Worm (Caenorhabditis elegans): ENCODE results near the gene srh-277.

The srh-277 gene

ce11 chrV:16195379-16195778 lies 12.4 kb downstream of the srh-277 start, which contains the start of gene rabr-3:
rabr-3 (plus strand) TSS chrV:16195679.
- no peak for TF ChIP-seq tbx-2 (tag; optimal IDR thresholded peaks at IDR 0.05)
- TF ChIP-seq lsy-12 (tag; optimal IDR thresholded peaks at IDR 0.05), result no peak
- TF ChIP-seq fos-1 (tag; optimal IDR thresholded peaks at IDR 0.05), result no peak
- TF ChIP-seq lin-15B (tag; optimal IDR thresholded peaks at IDR 0.05), result no peak
- TF ChIP-seq zag-1 (tag; optimal IDR thresholded peaks at IDR 0.05), result no peak
- TF ChIP-seq aly-2 (tag; optimal IDR thresholded peaks at IDR 0.05), result no peak
- TF ChIP-seq sea-2 (GFP tag; optimal IDR thresholded peaks at IDR 0.05), result no peak
- TF ChIP-seq ZK546.5 (tag; optimal IDR thresholded peaks at IDR 0.05), result no peak
- TF ChIP-seq ama-1 (optimal IDR thresholded peaks at IDR 0.05), result no peak
- no peak for TF ChIP-seq unc-62 (GFP tag; optimal IDR thresholded peaks at IDR 0.05)
- no peak for TF ChIP-seq egl-27 (tag; optimal IDR thresholded peaks at IDR 0.05)
- TF ChIP-seq elt-2 (tag; optimal IDR thresholded peaks at IDR 0.05), result no peak
- no peak for TF ChIP-seq elt-3 (tag; optimal IDR thresholded peaks at IDR 0.05)
- no peak for TF ChIP-seq nhr-67 (tag; optimal IDR thresholded peaks at IDR 0.05)
- no peak for TF ChIP-seq unc-39 (tag; optimal IDR thresholded peaks at IDR 0.05)

ce11 chrV:16198016-16198415 lies 15.0 kb downstream of the srh-277 start, which contains the start of gene F11A5.5:
F11A5.5 (plus strand) TSS chrV:16198316.
- TF ChIP-seq elt-3 (tag; optimal IDR thresholded peaks at IDR 0.05) (no peak), elt-2 (tag; optimal IDR thresholded peaks at IDR 0.05) (no peak), fkh-10 (GFP tag; optimal IDR thresholded peaks at IDR 0.05) (no peak)

- TF ChIP-seq nhr-67 (tag; optimal IDR thresholded peaks at IDR 0.05), result no peak
- no peak for TF ChIP-seq fkh-10 (GFP tag; optimal IDR thresholded peaks at IDR 0.05)
- TF ChIP-seq hmg-11 (tag; optimal IDR thresholded peaks at IDR 0.05), result no peak
- TF ChIP-seq pha-4 (tag; optimal IDR thresholded peaks at IDR 0.05), result no peak
- no peak for TF ChIP-seq ztf-11 (tag; optimal IDR thresholded peaks at IDR 0.05)
- TF ChIP-seq nhr-11 (tag; optimal IDR thresholded peaks at IDR 0.05), result no peak
- TF ChIP-seq ceh-16 (tag; optimal IDR thresholded peaks at IDR 0.05), result no peak
- TF ChIP-seq nfya-1 (tag; optimal IDR thresholded peaks at IDR 0.05; ENCODE audit: insufficient read depth), result no peak
- TF ChIP-seq lin-15B (tag; optimal IDR thresholded peaks at IDR 0.05), result no peak
- no peak for TF ChIP-seq daf-12 (tag; optimal IDR thresholded peaks at IDR 0.05)
- no peak for TF ChIP-seq ztf-4 (tag; optimal IDR thresholded peaks at IDR 0.05)
- TF ChIP-seq nhr-25 (tag; optimal IDR thresholded peaks at IDR 0.05), result no peak
Observed at ce11 chrV:16201730-16202129, 18.7 kb downstream of the srh-277 start, which contains the start of gene F11A5.17. F11A5.17 (plus strand) TSS chrV:16202030.

ce11 chrV:16202618-16203017 lies 19.6 kb downstream of the srh-277 start, which contains the start of gene F11A5.18:
F11A5.18 (plus strand) TSS chrV:16202918.
- TF ChIP-seq nhr-28 (tag; optimal IDR thresholded peaks at IDR 0.05) (no peak), skn-1 (tag; optimal IDR thresholded peaks at IDR 0.05) (no peak), ceh-16 (tag; optimal IDR thresholded peaks at IDR 0.05) (no peak), tbx-2 (tag; optimal IDR thresholded peaks at IDR 0.05) (no peak), eor-1 (tag; optimal IDR thresholded peaks at IDR 0.05) (no peak)

ce11 chrV:16204888-16205287 lies 21.9 kb downstream of the srh-277 start, which contains the start of gene irld-26:
irld-26 (plus strand) TSS chrV:16205188.
- no peak for TF ChIP-seq fos-1 (tag; optimal IDR thresholded peaks at IDR 0.05)

ce11 chrV:16209837-16210236 lies 26.8 kb downstream of the srh-277 start, which contains the start of gene oac-15:
oac-15 (minus strand) TSS chrV:16209937.
- TF ChIP-seq ceh-9 (tag; optimal IDR thresholded peaks at IDR 0.05) (no peak), egl-27 (tag; optimal IDR thresholded peaks at IDR 0.05) (no peak), nhr-43 (tag; optimal IDR thresholded peaks at IDR 0.05; ENCODE audit: poor library complexity, severe bottlenecking) (no peak), ztf-4 (tag; optimal IDR thresholded peaks at IDR 0.05) (no peak), ztf-11 (tag; optimal IDR thresholded peaks at IDR 0.05) (no peak), elt-2 (tag; optimal IDR thresholded peaks at IDR 0.05) (no peak), nhr-28 (tag; optimal IDR thresholded peaks at IDR 0.05) (no peak), nhr-77 (tag; optimal IDR thresholded peaks at IDR 0.05) (no peak), fkh-10 (GFP tag; optimal IDR thresholded peaks at IDR 0.05) (no peak), pha-4 (tag; optimal IDR thresholded peaks at IDR 0.05) (no peak), ceh-28 (tag; optimal IDR thresholded peaks at IDR 0.05) (no peak), elt-3 (tag; optimal IDR thresholded peaks at IDR 0.05) (no peak), nfya-1 (tag; optimal IDR thresholded peaks at IDR 0.05; ENCODE audit: insufficient read depth) (no peak), elt-1 (tag; optimal IDR thresholded peaks at IDR 0.05) (no peak), lin-15B (tag; optimal IDR thresholded peaks at IDR 0.05) (no peak), hmg-11 (tag; optimal IDR thresholded peaks at IDR 0.05) (no peak), daf-12 (tag; optimal IDR thresholded peaks at IDR 0.05) (no peak)
